Worm (Caenorhabditis elegans) whole organism, L3 larva: Measurements from ENCODE around the gene H27A22.1.

Experiments used
- ZK546.5 ChIP-seq: sonication (generic microtip); optimal IDR thresholded peaks from 2 replicates; lab custom pipeline; 2017; ENCODE audit warnings: missing biosample characterization, missing genetic modification characterization
- daf-12 ChIP-seq: fragments of 150-350 bp; optimal IDR thresholded peaks from 2 replicates; lab custom pipeline; 2014; ENCODE audit warnings: missing biosample characterization, missing genetic modification reagents, missing genetic modification characterization
- egl-27 ChIP-seq: sonication (generic microtip); optimal IDR thresholded peaks from 4 replicates; lab custom pipeline; 2017; ENCODE audit warnings: missing biosample characterization, missing genetic modification reagents, missing genetic modification characterization
- elt-2 ChIP-seq: sonication (generic microtip); optimal IDR thresholded peaks from 2 replicates; lab custom pipeline; 2016; ENCODE audit warnings: missing genetic modification reagents, mild to moderate bottlenecking, missing genetic modification characterization, missing compliant biosample characterization
- nhr-12 ChIP-seq: fragments of 150-350 bp; optimal IDR thresholded peaks from 2 replicates; lab custom pipeline; 2014; ENCODE audit warnings: missing biosample characterization, missing genetic modification characterization
- nhr-28 ChIP-seq: fragments of 150-350 bp; optimal IDR thresholded peaks from 2 replicates; lab custom pipeline; 2014; ENCODE audit warnings: missing biosample characterization, missing genetic modification characterization
- nhr-77 ChIP-seq: fragments of 150-350 bp; optimal IDR thresholded peaks from 2 replicates; lab custom pipeline; 2014; ENCODE audit warnings: missing biosample characterization, missing genetic modification characterization
- pqm-1 ChIP-seq: fragments of 150-350 bp; optimal IDR thresholded peaks from 2 replicates; lab custom pipeline; 2017; ENCODE audit warnings: missing biosample characterization, missing genetic modification characterization, inconsistent platforms
- unc-62 ChIP-seq: fragments of 150-350 bp; sonication (generic microtip); optimal IDR thresholded peaks from 4 replicates; lab custom pipeline; 2014; ENCODE audit warnings: missing biosample characterization, missing genetic modification reagents, missing genetic modification characterization
- zag-1 ChIP-seq: fragments of 150-350 bp; optimal IDR thresholded peaks from 2 replicates; lab custom pipeline; 2014; ENCODE audit warnings: missing biosample characterization, missing genetic modification characterization
- ztf-11 ChIP-seq: fragments of 150-350 bp; optimal IDR thresholded peaks from 2 replicates; lab custom pipeline; 2014; ENCODE audit warnings: missing biosample characterization, missing genetic modification characterization

- TF ChIP-seq zag-1 (tag; lab: Kevin White, UChicago) (no peak), nhr-12 (no peak), ztf-11 (tag; lab: Kevin White, UChicago) (no peak), elt-2 (tag; lab: Kevin White, UChicago) (peak; percentile 60), daf-12 (tag; lab: Kevin White, UChicago) (no peak), unc-62 (no peak), ZK546.5 (tag; lab: Kevin White, UChicago) (no peak), nhr-28 (no peak), egl-27 (tag; lab: Kevin White, UChicago) (no peak), pqm-1 (tag; lab: Kevin White, UChicago) (peak; percentile 48), nhr-77 (tag; lab: Kevin White, UChicago) (no peak)
Observed at ce11 chrV:10578938-10579337, 23.4 kb upstream of the H27A22.1 start, which contains the start of the genes erh-1 and lpd-9.
